Worm (Caenorhabditis elegans) whole organism, L1 larva: ENCODE data around the gene clec-195.

Experiments
- C04F5.9 ChIP-seq: sonication (generic microtip); optimal IDR thresholded peaks from 2 replicates; lab custom pipeline; 2016; ENCODE audit warnings: missing genetic modification characterization, missing compliant biosample characterization
- C34B4.2 ChIP-seq: sonication (generic microtip); optimal IDR thresholded peaks from 2 replicates; lab custom pipeline; 2017; ENCODE audit warnings: mild to moderate bottlenecking, missing genetic modification characterization, missing compliant biosample characterization
- Y116A8C.19 ChIP-seq: sonication (generic microtip); optimal IDR thresholded peaks from 2 replicates; lab custom pipeline; 2016; ENCODE audit warnings: missing compliant biosample characterization, missing genetic modification characterization, borderline replicate concordance
- aha-1 ChIP-seq: fragments of 150-350 bp; optimal IDR thresholded peaks from 2 replicates; lab custom pipeline; 2014; ENCODE audit warnings: missing biosample characterization, missing genetic modification characterization
- alr-1 ChIP-seq: fragments of 200-800 bp; sonication (Bioruptor generic); optimal IDR thresholded peaks from 2 replicates; lab custom pipeline; 2018; ENCODE audit warnings: borderline replicate concordance, mild to moderate bottlenecking, missing genetic modification characterization, missing compliant biosample characterization
- ceh-8 ChIP-seq: fragments of 200-800 bp; sonication (Bioruptor generic); optimal IDR thresholded peaks from 2 replicates; lab custom pipeline; 2018; ENCODE audit warnings: mild to moderate bottlenecking, missing genetic modification characterization, moderate library complexity, missing compliant biosample characterization
- ceh-90 ChIP-seq: sonication (generic microtip); optimal IDR thresholded peaks from 2 replicates; lab custom pipeline; 2016; ENCODE audit warnings: missing genetic modification characterization, missing compliant biosample characterization
- ces-1 ChIP-seq: fragments of 150-350 bp; optimal IDR thresholded peaks from 2 replicates; lab custom pipeline; 2014; ENCODE audit warnings: missing biosample characterization, missing genetic modification reagents, missing genetic modification characterization
- dpl-1 ChIP-seq, 3 experiments: fragments of 150-350 bp in 2 of 3; sonication (generic microtip) in 1 of 3; optimal IDR thresholded peaks; 2 replicates each; lab custom pipeline; 2014 to 2017; ENCODE audit warnings: missing biosample characterization in 3 of 3, missing genetic modification characterization in 3 of 3, missing genetic modification reagents in 3 of 3
- efl-3 ChIP-seq: fragments of 200-800 bp; sonication (Bioruptor generic); optimal IDR thresholded peaks from 2 replicates; lab custom pipeline; 2018; ENCODE audit warnings: mild to moderate bottlenecking, missing genetic modification characterization, missing compliant biosample characterization
- egl-13 ChIP-seq: sonication (generic microtip); optimal IDR thresholded peaks from 2 replicates; lab custom pipeline; 2016; ENCODE audit warnings: missing genotype, missing genetic modification reagents, missing genetic modification characterization, missing compliant biosample characterization
- egl-27 ChIP-seq, 2 experiments: fragments of 150-350 bp in 1 of 2; sonication (generic microtip); optimal IDR thresholded peaks; 3 replicates each; lab custom pipeline; 2017 to 2018; ENCODE audit warnings: missing biosample characterization in 2 of 2, missing genetic modification characterization in 2 of 2, missing genetic modification reagents in 2 of 2
- elt-2 ChIP-seq: sonication (generic microtip); optimal IDR thresholded peaks from 2 replicates; lab custom pipeline; 2016; ENCODE audit warnings: missing genetic modification characterization, mild to moderate bottlenecking, inconsistent platforms, missing compliant biosample characterization, missing genetic modification reagents
- ets-5 ChIP-seq: fragments of 200-800 bp; sonication (Bioruptor generic); IDR thresholded peaks from 2 replicates; pipeline ENCODE4 v1.3.6; 2022; ENCODE audit warnings: missing genetic modification characterization, missing compliant biosample characterization
- fkh-10 ChIP-seq: sonication (generic microtip); optimal IDR thresholded peaks from 2 replicates; lab custom pipeline; 2017; ENCODE audit warnings: missing biosample characterization, missing genetic modification reagents, missing genetic modification characterization
- fkh-8 ChIP-seq: sonication (generic microtip); optimal IDR thresholded peaks from 2 replicates; lab custom pipeline; 2016; ENCODE audit warnings: mild to moderate bottlenecking, missing genetic modification characterization, missing compliant biosample characterization
- hlh-4 ChIP-seq: sonication (generic microtip); optimal IDR thresholded peaks from 2 replicates; lab custom pipeline; 2016; ENCODE audit warnings: mild to moderate bottlenecking, missing genetic modification characterization, missing compliant biosample characterization
- hpl-2 ChIP-seq: fragments of 150-350 bp; optimal IDR thresholded peaks from 2 replicates; lab custom pipeline; 2014; ENCODE audit warnings: missing biosample characterization, missing genetic modification reagents, missing genetic modification characterization
- irx-1 ChIP-seq: sonication (generic microtip); optimal IDR thresholded peaks from 2 replicates; lab custom pipeline; 2016; ENCODE audit warnings: missing genetic modification characterization, missing compliant biosample characterization
- isw-1 ChIP-seq: fragments of 200-800 bp; sonication (Bioruptor generic); IDR thresholded peaks from 2 replicates; pipeline ENCODE4 v1.3.6; 2022; ENCODE audit warnings: missing genetic modification characterization, missing compliant biosample characterization
- lin-13 ChIP-seq: fragments of 150-350 bp; optimal IDR thresholded peaks from 2 replicates; lab custom pipeline; 2014; ENCODE audit warnings: missing biosample characterization, missing genetic modification reagents, missing genetic modification characterization
- lin-14 ChIP-seq: fragments of 200-800 bp; sonication (Bioruptor generic); optimal IDR thresholded peaks from 2 replicates; lab custom pipeline; 2018; ENCODE audit warnings: mild to moderate bottlenecking, missing genetic modification characterization, moderate library complexity, missing compliant biosample characterization
- lin-39 ChIP-seq: fragments of 150-350 bp; optimal IDR thresholded peaks from 2 replicates; lab custom pipeline; 2014; ENCODE audit warnings: missing biosample characterization, missing genetic modification reagents, missing genetic modification characterization
- lir-3 ChIP-seq: sonication (generic microtip); optimal IDR thresholded peaks from 2 replicates; lab custom pipeline; 2016; ENCODE audit warnings: mild to moderate bottlenecking, missing genetic modification characterization, moderate library complexity, missing compliant biosample characterization; ENCODE audit not compliant: poor library complexity
- lsy-2 ChIP-seq, 2 experiments: fragments of 150-350 bp; optimal IDR thresholded peaks; 2 replicates each; lab custom pipeline; 2014; ENCODE audit warnings: missing biosample characterization in 2 of 2, missing genetic modification characterization in 2 of 2
- mab-9 ChIP-seq: fragments of 200-800 bp; sonication (Bioruptor generic); IDR thresholded peaks from 2 replicates; pipeline ENCODE4 v1.3.6; 2022; ENCODE audit warnings: missing genetic modification reagents, missing genetic modification characterization, missing compliant biosample characterization
- nhr-11 ChIP-seq: fragments of 150-350 bp; optimal IDR thresholded peaks from 2 replicates; lab custom pipeline; 2014; ENCODE audit warnings: missing biosample characterization, missing genetic modification characterization
- nhr-12 ChIP-seq: sonication (generic microtip); optimal IDR thresholded peaks from 2 replicates; lab custom pipeline; 2017; ENCODE audit warnings: missing biosample characterization, missing genetic modification characterization
- nhr-19 ChIP-seq: fragments of 200-800 bp; sonication (Bioruptor generic); conservative IDR thresholded peaks from 2 replicates; pipeline ENCODE4 v1.3.6; 2022; ENCODE audit warnings: missing genetic modification characterization, missing compliant biosample characterization
- nhr-20 ChIP-seq: sonication (generic microtip); optimal IDR thresholded peaks from 2 replicates; lab custom pipeline; 2016; ENCODE audit warnings: mild to moderate bottlenecking, missing genetic modification characterization, missing compliant biosample characterization
- nhr-237 ChIP-seq: fragments of 150-350 bp; optimal IDR thresholded peaks from 2 replicates; lab custom pipeline; 2014; ENCODE audit warnings: missing biosample characterization, missing genetic modification characterization
- nhr-28 ChIP-seq: fragments of 150-350 bp; optimal IDR thresholded peaks from 2 replicates; lab custom pipeline; 2014; ENCODE audit warnings: missing biosample characterization, missing genetic modification characterization
- nhr-47 ChIP-seq: sonication (generic microtip); optimal IDR thresholded peaks from 2 replicates; lab custom pipeline; 2016; ENCODE audit warnings: mild to moderate bottlenecking, missing genetic modification characterization, moderate library complexity, missing compliant biosample characterization
- nhr-77 ChIP-seq: fragments of 150-350 bp; optimal IDR thresholded peaks from 2 replicates; lab custom pipeline; 2014; ENCODE audit warnings: missing biosample characterization, missing genetic modification characterization
- nhr-85 ChIP-seq: sonication (generic microtip); peaks from one replicate; lab custom pipeline; 2016; ENCODE audit warnings: missing genetic modification characterization, inconsistent platforms, missing compliant biosample characterization
- pax-3 ChIP-seq: fragments of 200-800 bp; sonication (Bioruptor generic); optimal IDR thresholded peaks from 2 replicates; lab custom pipeline; 2018; ENCODE audit warnings: mild to moderate bottlenecking, missing genetic modification characterization, moderate library complexity, missing compliant biosample characterization
- pqm-1 ChIP-seq: sonication (generic microtip); optimal IDR thresholded peaks from 3 replicates; lab custom pipeline; 2017; ENCODE audit warnings: missing biosample characterization, missing genetic modification characterization
- rnt-1 ChIP-seq: sonication (generic microtip); optimal IDR thresholded peaks from 2 replicates; lab custom pipeline; 2016; ENCODE audit warnings: mild to moderate bottlenecking, missing genetic modification characterization, moderate library complexity, missing compliant biosample characterization
- skn-1 ChIP-seq: fragments of 150-350 bp; optimal IDR thresholded peaks from 2 replicates; lab custom pipeline; 2014; ENCODE audit warnings: missing biosample characterization, missing genetic modification characterization
- sox-4 ChIP-seq: sonication (generic microtip); optimal IDR thresholded peaks from 2 replicates; lab custom pipeline; 2016; ENCODE audit warnings: missing genetic modification characterization, missing compliant biosample characterization
- sup-37 ChIP-seq: fragments of 200-800 bp; sonication (Bioruptor generic); optimal IDR thresholded peaks from 2 replicates; lab custom pipeline; 2018; ENCODE audit warnings: mild to moderate bottlenecking, missing genetic modification characterization, missing compliant biosample characterization
- swsn-7 ChIP-seq: sonication (generic microtip); optimal IDR thresholded peaks from 2 replicates; lab custom pipeline; 2016; ENCODE audit warnings: missing genetic modification characterization, missing compliant biosample characterization
- tbx-2 ChIP-seq: sonication (generic microtip); optimal IDR thresholded peaks from 2 replicates; lab custom pipeline; 2016; ENCODE audit warnings: missing genetic modification characterization, missing compliant biosample characterization
- tlp-1 ChIP-seq: fragments of 150-350 bp; optimal IDR thresholded peaks from 2 replicates; lab custom pipeline; 2014; ENCODE audit warnings: missing biosample characterization, missing genetic modification characterization
- unc-130 ChIP-seq: fragments of 150-350 bp; optimal IDR thresholded peaks from 2 replicates; lab custom pipeline; 2017; ENCODE audit warnings: missing biosample characterization, missing genetic modification characterization, inconsistent platforms
- unc-30 ChIP-seq: sonication (generic microtip); optimal IDR thresholded peaks from 2 replicates; lab custom pipeline; 2017; ENCODE audit warnings: missing biosample characterization, missing genetic modification characterization
- unc-98 ChIP-seq: fragments of 200-800 bp; sonication (Bioruptor generic); IDR thresholded peaks from 2 replicates; pipeline ENCODE4 v1.3.6; 2022; ENCODE audit warnings: missing genetic modification characterization, missing compliant biosample characterization
- xbp-1 ChIP-seq: sonication (generic microtip); optimal IDR thresholded peaks from 2 replicates; lab custom pipeline; 2016; ENCODE audit warnings: missing genetic modification characterization, missing compliant biosample characterization
- zip-4 ChIP-seq: fragments of 200-800 bp; sonication (Bioruptor generic); optimal IDR thresholded peaks from 2 replicates; lab custom pipeline; 2018; ENCODE audit warnings: mild to moderate bottlenecking, missing genetic modification characterization, moderate library complexity, missing compliant biosample characterization
- ztf-11 ChIP-seq, 2 experiments: sonication (generic microtip); optimal IDR thresholded peaks; 2 replicates each; lab custom pipeline; 2016 to 2017; ENCODE audit warnings: missing genetic modification characterization in 2 of 2, missing biosample characterization in 1 of 2, missing compliant biosample characterization in 1 of 2
- ztf-4 ChIP-seq: fragments of 150-350 bp; optimal IDR thresholded peaks from 2 replicates; lab custom pipeline; 2014; ENCODE audit warnings: missing biosample characterization, missing genetic modification characterization

Gene clec-195

DNA sequence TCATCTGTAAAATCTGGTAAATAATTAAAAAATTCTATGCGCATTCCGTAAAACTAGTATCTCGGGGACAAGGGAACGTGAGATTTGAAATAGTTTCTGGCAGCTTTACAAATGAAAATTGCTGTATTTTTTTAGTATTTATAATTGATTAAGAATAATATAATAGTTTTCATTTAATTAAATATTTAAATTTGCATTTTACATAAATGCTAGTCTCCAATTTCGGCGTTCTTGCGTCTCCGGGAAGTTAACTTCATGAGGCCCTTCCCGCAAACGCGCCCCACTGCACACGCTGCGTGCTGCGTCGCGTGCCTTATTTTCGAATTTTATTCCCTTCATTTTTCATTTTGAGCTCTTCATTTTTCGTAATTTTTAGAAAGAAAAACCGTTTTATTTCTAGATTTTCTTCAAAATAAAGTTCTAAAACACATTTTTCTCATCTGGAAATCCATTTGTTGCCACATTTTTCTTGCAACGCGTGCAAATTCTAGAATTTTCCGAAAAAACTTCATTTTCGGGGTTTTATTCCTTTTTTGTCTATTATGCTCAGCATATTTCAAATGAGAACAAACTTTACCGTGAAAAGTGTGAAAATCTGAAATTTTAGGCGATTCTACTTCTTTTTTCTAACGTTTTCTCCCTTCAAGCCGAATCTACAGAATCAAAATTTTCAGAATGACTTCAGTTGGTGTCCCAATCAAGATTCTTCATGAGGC lies 42.0 kb upstream of the clec-195 start, which contains the start of the genes snx-13 and snr-1:
Gene snx-13, minus strand, starts transcription at position 55 of the 716 bp plus-strand sequence.
Gene snr-1, plus strand, starts transcription at position 666 of the 716 bp plus-strand sequence.
- TF ChIP-seq lin-39 (no peak), xbp-1 (tag; lab: Kevin White, UChicago) (peak; percentile 87), rnt-1 (tag; lab: Kevin White, UChicago) (peak; percentile 89), nhr-237 (tag; lab: Kevin White, UChicago) (no peak), alr-1 (no peak), nhr-77 (tag; lab: Kevin White, UChicago) (peak; percentile 13), lsy-2 (tag; optimal IDR thresholded peaks at IDR 0.05; lab: Kevin White, UChicago) (peak; percentile 78 to 80), nhr-20 (tag; lab: Kevin White, UChicago) (peak; percentile 81), unc-98 (GFP tag; lab: Robert Waterston, UW) (peak; percentile 98), ces-1 (GFP tag; lab: Kevin White, UChicago) (peak; percentile 14), ceh-90 (tag; lab: Kevin White, UChicago) (peak; percentile 71), nhr-12 (tag; lab: Kevin White, UChicago) (no peak), C34B4.2 (tag; lab: Kevin White, UChicago) (no peak), lin-13 (GFP tag; lab: Kevin White, UChicago) (peak; percentile 55), lin-14 (GFP tag; lab: Kevin White, UChicago) (peak; percentile 91), nhr-28 (tag; lab: Kevin White, UChicago) (no peak), aha-1 (tag; lab: Kevin White, UChicago) (no peak), lir-3 (tag; lab: Kevin White, UChicago) (peak; percentile 81), irx-1 (peak; percentile 68), ceh-8 (GFP tag; lab: Kevin White, UChicago) (peak; percentile 52), unc-30 (tag; lab: Kevin White, UChicago) (no peak), ets-5 (GFP tag; lab: Robert Waterston, UW) (no peak), egl-13 (tag; lab: Kevin White, UChicago) (peak; percentile 66), nhr-47 (tag; lab: Kevin White, UChicago) (peak; percentile 90), pqm-1 (tag; lab: Kevin White, UChicago) (no peak), unc-130 (tag; lab: Kevin White, UChicago) (peak; percentile 31), ztf-4 (tag; lab: Kevin White, UChicago) (peak; percentile 41), Y116A8C.19 (no peak), mab-9 (GFP tag; lab: Robert Waterston, UW) (no peak; the same call in 1 of the 2 replicates), skn-1 (peak; percentile 42), C04F5.9 (peak; percentile 51), nhr-11 (no peak), elt-2 (tag; lab: Kevin White, UChicago) (peak; percentile 58), pax-3 (peak; percentile 96), ztf-11 (tag; optimal IDR thresholded peaks at IDR 0.05; lab: Kevin White, UChicago) (peak in 1 of 2 experiments; percentile 79), fkh-8 (peak; percentile 96), efl-3 (no peak), nhr-19 (GFP tag; lab: Robert Waterston, UW) (peak; percentile 82), hlh-4 (tag; lab: Kevin White, UChicago) (no peak), isw-1 (peak; percentile 90), sox-4 (tag; lab: Kevin White, UChicago) (peak; percentile 58), nhr-85 (tag; lab: Kevin White, UChicago) (peak; percentile 92), egl-27 (tag; optimal IDR thresholded peaks at IDR 0.05; lab: Kevin White, UChicago) (no peak), dpl-1 (GFP tag; optimal IDR thresholded peaks at IDR 0.05; lab: Kevin White, UChicago) (peak; percentile 63 to 69 (median 64)), sup-37 (GFP tag; lab: Kevin White, UChicago) (peak; percentile 40), hpl-2 (GFP tag; lab: Kevin White, UChicago) (no peak), fkh-10 (GFP tag; lab: Kevin White, UChicago) (peak; percentile 57), swsn-7 (tag; lab: Kevin White, UChicago) (peak; percentile 78), tlp-1 (tag; lab: Kevin White, UChicago) (no peak), zip-4 (GFP tag; lab: Kevin White, UChicago) (no peak), tbx-2 (tag; lab: Kevin White, UChicago) (peak; percentile 84)
